Worm (Caenorhabditis elegans) whole organism, mixed stage, embryonic: ENCODE measurements around the gene nspd-2.

Experiments used
- M03D4.4 ChIP-seq: sonication (generic microtip); optimal IDR thresholded peaks from 2 replicates; lab custom pipeline; 2017; ENCODE audit warnings: mild to moderate bottlenecking, missing genetic modification characterization, missing compliant biosample characterization
- bed-3 ChIP-seq: fragments of 200-800 bp; sonication (Bioruptor generic); optimal IDR thresholded peaks from 3 replicates; lab custom pipeline; 2018; ENCODE audit warnings: mild to moderate bottlenecking, missing genetic modification characterization, moderate library complexity, missing compliant biosample characterization
- blmp-1 ChIP-seq: fragments of 150-350 bp; optimal IDR thresholded peaks from 2 replicates; lab custom pipeline; 2014; ENCODE audit warnings: missing biosample characterization, missing genetic modification characterization
- ceh-39 ChIP-seq: fragments of 150-350 bp; optimal IDR thresholded peaks from 2 replicates; lab custom pipeline; 2014; ENCODE audit warnings: missing biosample characterization, missing genetic modification characterization
- ceh-43 ChIP-seq: fragments of 200-800 bp; sonication (Bioruptor generic); optimal IDR thresholded peaks from 2 replicates; lab custom pipeline; 2018; ENCODE audit warnings: mild to moderate bottlenecking, missing genetic modification characterization, moderate library complexity, missing compliant biosample characterization
- ces-1 ChIP-seq: fragments of 150-350 bp; optimal IDR thresholded peaks from 2 replicates; lab custom pipeline; 2014; ENCODE audit warnings: missing biosample characterization, missing genetic modification reagents, missing genetic modification characterization
- cnd-1 ChIP-seq: fragments of 200-800 bp; sonication (Bioruptor generic); optimal IDR thresholded peaks from 2 replicates; lab custom pipeline; 2018; ENCODE audit warnings: mild to moderate bottlenecking, missing genetic modification characterization, missing compliant biosample characterization
- drap-1 ChIP-seq: fragments of 200-800 bp; sonication (Bioruptor generic); optimal IDR thresholded peaks from 3 replicates; lab custom pipeline; 2018; ENCODE audit warnings: mild to moderate bottlenecking, missing genetic modification characterization, missing compliant biosample characterization
- elt-3 ChIP-seq: fragments of 150-350 bp; optimal IDR thresholded peaks from 2 replicates; lab custom pipeline; 2014; ENCODE audit warnings: missing biosample characterization, missing genetic modification characterization
- flh-1 ChIP-seq: fragments of 200-800 bp; sonication (Bioruptor generic); optimal IDR thresholded peaks from 2 replicates; lab custom pipeline; 2018; ENCODE audit warnings: mild to moderate bottlenecking, missing genetic modification characterization, moderate library complexity, missing compliant biosample characterization
- ham-2 ChIP-seq: fragments of 200-800 bp; sonication (Bioruptor generic); optimal IDR thresholded peaks from 2 replicates; lab custom pipeline; 2018; ENCODE audit warnings: mild to moderate bottlenecking, missing genetic modification characterization, missing compliant biosample characterization
- hlh-1 ChIP-seq: fragments of 150-350 bp; optimal IDR thresholded peaks from 2 replicates; lab custom pipeline; 2014; ENCODE audit warnings: missing biosample characterization, missing genetic modification reagents, missing genetic modification characterization
- lin-32 ChIP-seq: fragments of 200-800 bp; sonication (Bioruptor generic); optimal IDR thresholded peaks from 2 replicates; lab custom pipeline; 2018; ENCODE audit warnings: mild to moderate bottlenecking, missing genetic modification characterization, missing compliant biosample characterization
- lsy-2 ChIP-seq: fragments of 150-350 bp; optimal IDR thresholded peaks from 2 replicates; lab custom pipeline; 2014; ENCODE audit warnings: missing biosample characterization, missing genetic modification characterization
- mls-2 ChIP-seq: sonication (generic microtip); optimal IDR thresholded peaks from 2 replicates; lab custom pipeline; 2016; ENCODE audit warnings: mild to moderate bottlenecking, missing genetic modification characterization, moderate library complexity, missing compliant biosample characterization
- nhr-12 ChIP-seq: fragments of 150-350 bp; optimal IDR thresholded peaks from 2 replicates; lab custom pipeline; 2014; ENCODE audit warnings: missing biosample characterization, missing genetic modification characterization
- nhr-2 ChIP-seq: fragments of 150-350 bp; optimal IDR thresholded peaks from 2 replicates; lab custom pipeline; 2014; ENCODE audit warnings: missing biosample characterization, missing genetic modification characterization
- nhr-237 ChIP-seq: fragments of 150-350 bp; optimal IDR thresholded peaks from 2 replicates; lab custom pipeline; 2014; ENCODE audit warnings: missing biosample characterization, missing genetic modification characterization
- nhr-28 ChIP-seq: fragments of 150-350 bp; optimal IDR thresholded peaks from 2 replicates; lab custom pipeline; 2014; ENCODE audit warnings: missing biosample characterization, missing genetic modification characterization
- nhr-76 ChIP-seq: sonication (generic microtip); optimal IDR thresholded peaks from 2 replicates; lab custom pipeline; 2017; ENCODE audit warnings: missing biosample characterization, missing genetic modification characterization
- sem-2 ChIP-seq: fragments of 200-800 bp; sonication (Bioruptor generic); optimal IDR thresholded peaks from 2 replicates; lab custom pipeline; 2018; ENCODE audit warnings: mild to moderate bottlenecking, missing genetic modification characterization, missing compliant biosample characterization
- snpc-4 ChIP-seq: fragments of 150-350 bp; optimal IDR thresholded peaks from 2 replicates; lab custom pipeline; 2014; ENCODE audit warnings: missing biosample characterization, missing genetic modification characterization
- sptf-1 ChIP-seq: sonication (generic microtip); optimal IDR thresholded peaks from 2 replicates; lab custom pipeline; 2017; ENCODE audit warnings: mild to moderate bottlenecking, missing genetic modification characterization, moderate library complexity, missing compliant biosample characterization
- tbx-8 ChIP-seq: fragments of 200-800 bp; sonication (Bioruptor generic); optimal IDR thresholded peaks from 2 replicates; lab custom pipeline; 2018; ENCODE audit warnings: mild to moderate bottlenecking, missing genetic modification characterization, moderate library complexity, missing compliant biosample characterization
- unc-120 ChIP-seq: sonication (generic microtip); optimal IDR thresholded peaks from 2 replicates; lab custom pipeline; 2017; ENCODE audit warnings: missing genetic modification characterization, missing compliant biosample characterization; ENCODE audit not compliant: poor library complexity, severe bottlenecking
- unc-39 ChIP-seq: fragments of 150-350 bp; optimal IDR thresholded peaks from 2 replicates; lab custom pipeline; 2014; ENCODE audit warnings: missing biosample characterization, missing genetic modification characterization
- unc-62 ChIP-seq: fragments of 150-350 bp; optimal IDR thresholded peaks from 2 replicates; lab custom pipeline; 2014; ENCODE audit warnings: missing biosample characterization, missing genetic modification reagents, missing genetic modification characterization
- zip-8 ChIP-seq: fragments of 150-350 bp; optimal IDR thresholded peaks from 2 replicates; lab custom pipeline; 2014; ENCODE audit warnings: missing biosample characterization, missing genetic modification characterization
- ztf-11 ChIP-seq: fragments of 150-350 bp; optimal IDR thresholded peaks from 2 replicates; lab custom pipeline; 2014; ENCODE audit warnings: missing biosample characterization, missing genetic modification characterization

nspd-2 gene

DNA sequence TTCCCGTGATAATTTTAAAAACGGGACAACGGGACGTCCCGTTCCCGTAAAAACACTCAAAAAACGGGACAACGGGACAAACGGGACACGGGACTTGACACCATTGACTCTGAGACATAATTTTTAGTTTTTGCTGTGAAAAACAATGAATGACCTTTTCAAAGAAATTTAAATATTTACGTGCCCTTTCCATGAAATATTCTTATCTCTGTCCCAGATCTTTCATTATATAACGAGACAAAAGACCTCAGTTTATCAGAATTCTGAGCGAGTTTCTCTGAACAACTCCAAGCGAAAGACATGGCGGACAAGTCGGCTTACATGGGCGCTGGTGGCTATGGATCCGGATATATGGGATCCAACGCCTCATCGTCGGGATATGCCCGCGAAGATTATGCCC, at the start of gene nspd-2:
nspd-2 (plus strand) TSS at position 301 of the 400 bp plus-strand sequence.
- TF ChIP-seq nhr-237 (tag; lab: Kevin White, UChicago) (no peak), ces-1 (no peak)

DNA sequence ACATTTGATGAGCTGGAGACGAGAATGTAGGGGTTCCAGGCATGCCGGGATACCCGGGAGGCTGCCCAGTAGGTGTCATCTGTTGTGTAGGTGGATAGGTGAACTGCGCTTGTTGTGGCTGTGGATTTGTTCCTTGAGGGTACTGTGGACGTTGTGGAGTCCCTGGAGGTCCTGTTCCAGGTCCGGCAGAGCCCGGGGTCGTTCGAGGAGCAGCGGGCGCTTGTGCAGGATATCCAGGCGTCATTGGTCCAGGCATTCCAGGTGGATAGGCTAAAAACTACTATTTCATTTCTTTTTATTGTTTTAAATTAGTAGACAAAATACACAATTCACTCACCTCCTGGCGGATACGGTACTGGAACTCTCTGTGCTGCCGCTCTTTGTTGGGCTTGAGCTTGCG, 48.6 kb upstream of the nspd-2 start:
- TF ChIP-seq drap-1 (GFP tag; lab: Kevin White, UChicago) (no peak), sptf-1 (tag; lab: Kevin White, UChicago) (no peak), ceh-43 (no peak), ztf-11 (tag; lab: Kevin White, UChicago) (no peak), unc-120 (no peak), blmp-1 (no peak), ces-1 (no peak), elt-3 (tag; lab: Kevin White, UChicago) (no peak), nhr-76 (no peak), nhr-2 (tag; lab: Kevin White, UChicago) (no peak), nhr-28 (tag; lab: Kevin White, UChicago) (no peak), hlh-1 (no peak), unc-62 (no peak), mls-2 (tag; lab: Kevin White, UChicago) (no peak), tbx-8 (GFP tag; lab: Kevin White, UChicago) (no peak), M03D4.4 (tag; lab: Kevin White, UChicago) (no peak), ceh-39 (no peak), cnd-1 (tag; lab: Kevin White, UChicago) (no peak), bed-3 (no peak)

DNA sequence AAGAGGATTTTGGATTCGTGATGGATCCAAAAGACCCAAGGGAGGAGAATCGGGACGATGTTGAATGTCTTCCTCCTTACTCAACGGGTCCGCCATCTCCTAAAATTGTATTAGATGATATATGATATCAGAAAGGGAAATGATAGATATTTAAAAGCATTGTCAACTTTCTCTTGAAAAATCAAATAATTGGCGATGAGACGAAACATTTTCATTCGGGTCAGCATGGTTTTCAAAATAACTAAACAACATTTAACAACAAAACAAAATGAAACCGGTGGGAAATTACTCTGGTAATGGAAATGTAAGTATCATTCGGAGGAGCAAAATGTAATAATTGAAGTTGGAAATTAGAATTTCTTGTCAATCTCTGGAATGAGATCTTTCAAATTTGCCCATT, 47.4 kb upstream of the nspd-2 start, which contains the start of gene pis-1:
pis-1 (minus strand) TSS at position 101 of the 400 bp plus-strand sequence.
- no peak for TF ChIP-seq ceh-43
- no peak for TF ChIP-seq ham-2 (GFP tag; lab: Kevin White, UChicago)
- TF ChIP-seq hlh-1: no peak
- TF ChIP-seq M03D4.4 (tag; lab: Kevin White, UChicago): no peak
- no peak for TF ChIP-seq unc-120
- TF ChIP-seq snpc-4 (tag; lab: Kevin White, UChicago): no peak
- TF ChIP-seq nhr-28 (tag; lab: Kevin White, UChicago): no peak
- TF ChIP-seq sptf-1 (tag; lab: Kevin White, UChicago): no peak
- no peak for TF ChIP-seq nhr-237 (tag; lab: Kevin White, UChicago)
- no peak for TF ChIP-seq zip-8 (tag; lab: Kevin White, UChicago)
- no peak for TF ChIP-seq nhr-12
- no peak for TF ChIP-seq nhr-76
- no peak for TF ChIP-seq ztf-11 (tag; lab: Kevin White, UChicago)
- no peak for TF ChIP-seq bed-3
- no peak for TF ChIP-seq elt-3 (tag; lab: Kevin White, UChicago)
- TF ChIP-seq unc-39 (tag; lab: Kevin White, UChicago): no peak
- no peak for TF ChIP-seq ceh-39
- no peak for TF ChIP-seq lin-32
- TF ChIP-seq lsy-2: no peak
- no peak for TF ChIP-seq nhr-2 (tag; lab: Kevin White, UChicago)
- TF ChIP-seq, all 35 proteins: peak for 0

DNA sequence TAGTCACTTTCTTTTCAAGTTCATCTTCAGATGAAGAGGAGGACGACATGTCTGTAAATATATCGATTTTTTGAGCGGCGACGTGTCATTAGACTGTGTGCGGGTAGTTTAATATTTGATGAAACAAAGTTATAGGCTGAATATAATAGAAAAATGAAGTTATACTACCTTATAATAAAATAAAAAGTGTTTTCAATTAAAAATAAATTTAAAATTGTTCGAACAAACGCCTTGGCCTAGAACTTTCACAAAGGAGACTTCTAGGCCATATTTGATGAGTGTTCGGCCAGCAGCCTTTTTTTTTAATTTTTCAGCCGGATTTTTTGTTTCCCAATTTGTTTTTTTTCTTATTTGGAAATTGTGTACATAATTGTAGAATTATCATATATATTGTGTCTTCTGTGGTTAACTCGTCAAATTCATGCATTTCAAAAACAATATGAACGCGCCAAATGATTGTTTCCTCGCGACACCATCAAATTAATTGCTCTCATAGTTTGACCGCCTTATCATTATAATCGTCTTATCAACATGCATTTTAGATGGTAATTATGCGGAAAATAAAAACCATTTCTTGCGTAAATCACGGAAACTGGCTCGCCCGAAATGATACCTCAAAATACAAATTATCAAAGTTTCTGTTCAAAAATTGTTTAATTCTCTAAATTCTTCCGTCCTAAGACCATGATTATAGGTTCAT, 46.4 kb upstream of the nspd-2 start, which contains the start of gene T13F2.2:
T13F2.2 (minus strand) TSS at position 51 of the 700 bp plus-strand sequence.
- TF ChIP-seq ces-1 (peak; percentile 22), snpc-4 (tag; lab: Kevin White, UChicago) (no peak), ceh-43 (no peak)
- TF ChIP-seq, all 35 proteins: peak for 1

DNA sequence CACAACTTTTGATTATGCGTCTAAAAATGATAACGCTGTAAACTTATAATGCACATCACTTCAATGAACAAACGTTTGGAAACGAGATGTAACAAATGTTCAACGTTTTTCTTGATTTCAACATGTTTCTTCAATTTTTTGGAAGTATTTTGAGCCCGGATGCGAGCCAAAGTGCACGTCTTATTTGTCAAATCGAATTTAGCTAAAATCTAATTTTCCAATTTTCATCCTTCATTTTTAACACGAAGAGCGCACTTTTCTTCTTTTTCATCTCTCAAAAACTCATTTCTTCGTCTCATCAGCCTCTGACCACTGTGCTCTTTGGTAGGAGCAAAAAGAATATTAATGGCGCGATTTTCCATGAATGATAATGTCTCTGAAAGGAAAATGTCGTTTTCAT, 45.6 kb upstream of the nspd-2 start:
- TF ChIP-seq ces-1 (peak; percentile 94), flh-1 (no peak)
- TF ChIP-seq, all 35 proteins: peak for 1

DNA sequence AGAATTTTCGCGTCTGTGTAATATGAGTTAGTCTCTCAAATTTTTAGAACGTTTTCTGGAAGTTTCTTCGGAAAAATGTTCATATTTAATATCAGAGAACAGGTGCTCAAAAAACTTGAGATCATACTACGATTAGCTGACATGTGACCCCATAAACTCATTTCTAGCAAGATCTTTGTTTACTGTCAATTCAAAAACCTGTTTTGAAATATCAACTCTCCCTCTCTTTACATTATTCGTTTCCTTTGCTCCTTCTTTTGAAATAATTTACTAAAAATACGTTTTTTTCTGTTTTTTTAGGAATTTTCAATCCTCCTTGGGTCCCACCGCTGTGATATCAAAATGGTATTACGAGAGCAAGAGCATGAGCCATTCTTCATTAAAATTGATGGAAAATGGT, 44.7 kb upstream of the nspd-2 start, which contains the start of gene fat-4:
fat-4 (plus strand) TSS at position 301 of the 400 bp plus-strand sequence.
- TF ChIP-seq ceh-39 (no peak), M03D4.4 (tag; lab: Kevin White, UChicago) (no peak), nhr-237 (tag; lab: Kevin White, UChicago) (no peak), sem-2 (GFP tag; lab: Kevin White, UChicago) (no peak), cnd-1 (tag; lab: Kevin White, UChicago) (no peak)
